Fruit fly (Drosophila melanogaster) whole organism, embryonic: ENCODE results near the gene CG32271.
A peak's percentile ranks its signal among the peaks of the same experiment; 100 is the strongest.

Experiments
- Abd-B ChIP-seq: fragments of 200-800 bp; sonication (Bioruptor generic); optimal IDR thresholded peaks from 2 replicates; lab custom pipeline; 2018; ENCODE audit warnings: missing biosample characterization, mild to moderate bottlenecking, missing genetic modification characterization, moderate library complexity
- CG12391 ChIP-seq: fragments of 200-800 bp; sonication (Bioruptor generic); optimal IDR thresholded peaks from 3 replicates; lab custom pipeline; 2018; ENCODE audit warnings: missing biosample characterization, mild to moderate bottlenecking, missing genetic modification characterization, moderate library complexity
- CG13296 ChIP-seq: fragments of 200-800 bp; sonication (Bioruptor generic); optimal IDR thresholded peaks from 3 replicates; lab custom pipeline; 2018; ENCODE audit warnings: missing biosample characterization, mild to moderate bottlenecking, missing genetic modification characterization
- CG15269 ChIP-seq: fragments of 200-800 bp; sonication (Bioruptor generic); optimal IDR thresholded peaks from 2 replicates; lab custom pipeline; 2018; ENCODE audit warnings: missing biosample characterization, mild to moderate bottlenecking, missing genetic modification characterization, moderate library complexity
- CG17359 ChIP-seq: fragments of 200-800 bp; sonication (Bioruptor generic); optimal IDR thresholded peaks from 3 replicates; lab custom pipeline; 2018; ENCODE audit warnings: missing biosample characterization, mild to moderate bottlenecking, missing genetic modification characterization, moderate library complexity
- CG31365 ChIP-seq: fragments of 200-800 bp; sonication (Bioruptor generic); optimal IDR thresholded peaks from 2 replicates; lab custom pipeline; 2018; ENCODE audit warnings: missing biosample characterization, mild to moderate bottlenecking, missing genetic modification characterization
- CG32767 ChIP-seq: fragments of 200-800 bp; sonication (Bioruptor generic); IDR thresholded peaks from 2 replicates; pipeline ENCODE4 v1.3.6; 2022; ENCODE audit warnings: missing biosample characterization, missing genetic modification characterization
- CG3407 ChIP-seq: fragments of 200-800 bp; sonication (Bioruptor generic); optimal IDR thresholded peaks from 2 replicates; lab custom pipeline; 2018; ENCODE audit warnings: missing biosample characterization, mild to moderate bottlenecking, missing genetic modification characterization
- CG34224 ChIP-seq: fragments of 200-800 bp; sonication (Bioruptor generic); IDR thresholded peaks from 3 replicates; pipeline ENCODE4 v1.3.6; 2022; ENCODE audit warnings: missing biosample characterization, missing genetic modification characterization; ENCODE audit not compliant: partially characterized antibody
- CG3995 ChIP-seq: fragments of 200-800 bp; sonication (Bioruptor generic); optimal IDR thresholded peaks from 3 replicates; lab custom pipeline; 2016; ENCODE audit warnings: missing biosample characterization, missing genetic modification characterization
- CG4360 ChIP-seq: fragments of 200-800 bp; sonication (Bioruptor generic); IDR thresholded peaks from 2 replicates; pipeline ENCODE4 v1.3.6; 2022; ENCODE audit warnings: missing biosample characterization, missing genetic modification characterization
- CG4854 ChIP-seq: fragments of 200-800 bp; sonication (Bioruptor generic); optimal IDR thresholded peaks from 2 replicates; lab custom pipeline; 2016; ENCODE audit warnings: missing biosample characterization, missing genetic modification characterization, inconsistent platforms
- CG7745 ChIP-seq: fragments of 200-800 bp; sonication (Bioruptor generic); optimal IDR thresholded peaks from 2 replicates; lab custom pipeline; 2018; ENCODE audit warnings: missing biosample characterization, mild to moderate bottlenecking, missing genetic modification characterization, moderate library complexity
- CG8290 ChIP-seq, 3 experiments: fragments of 200-800 bp; sonication (Bioruptor generic); optimal IDR thresholded peaks; 2 replicates each; lab custom pipeline; 2016 to 2019; ENCODE audit warnings: missing biosample characterization in 3 of 3, missing genetic modification characterization in 3 of 3, mild to moderate bottlenecking in 2 of 3, moderate library complexity in 1 of 3
- Doc3 ChIP-seq: fragments of 200-800 bp; sonication (Bioruptor generic); IDR thresholded peaks from 3 replicates; pipeline ENCODE4 v1.3.6; 2022; ENCODE audit warnings: missing biosample characterization, missing genetic modification characterization; ENCODE audit not compliant: partially characterized antibody
- E2f1 ChIP-seq: fragments of 200-800 bp; sonication (Bioruptor generic); IDR thresholded peaks from 2 replicates; pipeline ENCODE4 v1.3.6; 2022; ENCODE audit warnings: missing biosample characterization, missing genetic modification characterization
- GATAe ChIP-seq: fragments of 200-800 bp; sonication (Bioruptor generic); conservative IDR thresholded peaks from 2 replicates; pipeline ENCODE4 v1.3.6; 2022; ENCODE audit warnings: missing biosample characterization, missing genetic modification characterization
- HmgZ ChIP-seq: fragments of 200-800 bp; sonication (Bioruptor generic); optimal IDR thresholded peaks from 2 replicates; lab custom pipeline; 2018; ENCODE audit warnings: missing biosample characterization, mild to moderate bottlenecking, missing genetic modification characterization
- Meics ChIP-seq: fragments of 200-800 bp; sonication (Bioruptor generic); optimal IDR thresholded peaks from 2 replicates; lab custom pipeline; 2017; ENCODE audit warnings: missing biosample characterization, mild to moderate bottlenecking, missing genetic modification characterization
- Neu2 ChIP-seq: fragments of 200-800 bp; sonication (Bioruptor generic); optimal IDR thresholded peaks from 3 replicates; lab custom pipeline; 2016; ENCODE audit warnings: missing biosample characterization, missing genetic modification characterization, borderline replicate concordance
- Nf-YC ChIP-seq: fragments of 200-800 bp; optimal IDR thresholded peaks from 3 replicates; lab custom pipeline; 2019; ENCODE audit warnings: missing biosample characterization, mild to moderate bottlenecking, missing genetic modification characterization, moderate library complexity
- Pdp1 ChIP-seq, 2 experiments: fragments of 200-800 bp; sonication (Bioruptor generic); optimal IDR thresholded peaks; 3 replicates each; lab custom pipeline; 2016; ENCODE audit warnings: missing biosample characterization in 2 of 2, missing genetic modification characterization in 2 of 2, mild to moderate bottlenecking in 1 of 2, moderate library complexity in 1 of 2
- Sin3A ChIP-seq: fragments of >200 bp; optimal IDR thresholded peaks from 2 replicates; lab custom pipeline; 2018
- Vsx1 ChIP-seq: fragments of 200-800 bp; sonication (Bioruptor generic); optimal IDR thresholded peaks from 2 replicates; lab custom pipeline; 2017; ENCODE audit warnings: missing biosample characterization, mild to moderate bottlenecking, missing genetic modification characterization, missing genetic modification reagents
- abd-A ChIP-seq: fragments of 200-800 bp; sonication (Bioruptor generic); optimal IDR thresholded peaks from 3 replicates; lab custom pipeline; 2019; ENCODE audit warnings: missing biosample characterization, mild to moderate bottlenecking, missing genetic modification characterization, moderate library complexity
- ase ChIP-seq: fragments of 200-800 bp; sonication (Bioruptor generic); IDR thresholded peaks from 3 replicates; pipeline ENCODE4 v1.3.6; 2022; ENCODE audit warnings: missing biosample characterization, missing genetic modification characterization
- az2 ChIP-seq: fragments of 200-800 bp; sonication (Bioruptor generic); optimal IDR thresholded peaks from 3 replicates; lab custom pipeline; 2016; ENCODE audit warnings: missing biosample characterization, missing genetic modification characterization
- bigmax ChIP-seq: fragments of 200-800 bp; sonication (Bioruptor generic); optimal IDR thresholded peaks from 2 replicates; lab custom pipeline; 2018; ENCODE audit warnings: missing biosample characterization, mild to moderate bottlenecking, missing genetic modification characterization
- chinmo ChIP-seq: fragments of 200-800 bp; sonication (Bioruptor generic); IDR thresholded peaks from 4 replicates; pipeline ENCODE4 v1.3.6; 2022; ENCODE audit warnings: missing biosample characterization, missing genetic modification characterization; ENCODE audit not compliant: partially characterized antibody
- dmrt11E ChIP-seq: fragments of 200-800 bp; sonication (Bioruptor generic); optimal IDR thresholded peaks from 3 replicates; lab custom pipeline; 2018; ENCODE audit warnings: missing biosample characterization, mild to moderate bottlenecking, missing genetic modification characterization, moderate library complexity
- exex ChIP-seq: fragments of 200-800 bp; sonication (Bioruptor generic); optimal IDR thresholded peaks from 4 replicates; lab custom pipeline; 2018; ENCODE audit warnings: missing biosample characterization, mild to moderate bottlenecking, missing genetic modification characterization, moderate library complexity
- fd3F ChIP-seq: fragments of 200-800 bp; sonication (Bioruptor generic); optimal IDR thresholded peaks from 2 replicates; lab custom pipeline; 2018; ENCODE audit warnings: missing biosample characterization, mild to moderate bottlenecking, missing genetic modification characterization, moderate library complexity
- gem ChIP-seq: fragments of 200-800 bp; sonication (Bioruptor generic); optimal IDR thresholded peaks from 2 replicates; lab custom pipeline; 2019; ENCODE audit warnings: missing biosample characterization, mild to moderate bottlenecking, missing genetic modification characterization, moderate library complexity
- grn ChIP-seq: fragments of 200-800 bp; sonication (Bioruptor generic); optimal IDR thresholded peaks from 3 replicates; lab custom pipeline; 2017; ENCODE audit warnings: missing biosample characterization, missing genetic modification characterization
- gt ChIP-seq: fragments of 200-800 bp; sonication (Bioruptor generic); IDR thresholded peaks from 2 replicates; pipeline ENCODE4 v1.3.6; 2022; ENCODE audit warnings: missing biosample characterization, missing genetic modification characterization
- hbn ChIP-seq: fragments of 200-800 bp; sonication (Bioruptor generic); IDR thresholded peaks from 2 replicates; pipeline ENCODE4 v1.3.6; 2022; ENCODE audit warnings: missing biosample characterization, missing genetic modification characterization; ENCODE audit not compliant: partially characterized antibody
- jumu ChIP-seq: fragments of 200-800 bp; sonication (Bioruptor generic); optimal IDR thresholded peaks from 3 replicates; lab custom pipeline; 2016; ENCODE audit warnings: missing biosample characterization, missing genetic modification characterization
- lbe ChIP-seq: fragments of 200-800 bp; sonication (Bioruptor generic); optimal IDR thresholded peaks from 2 replicates; lab custom pipeline; 2016; ENCODE audit warnings: missing biosample characterization, mild to moderate bottlenecking, missing genetic modification characterization
- maf-S ChIP-seq: fragments of 200-800 bp; sonication (Bioruptor generic); optimal IDR thresholded peaks from 2 replicates; lab custom pipeline; 2016; ENCODE audit warnings: missing biosample characterization, missing genetic modification characterization
- mam ChIP-seq: fragments of 200-800 bp; sonication (Bioruptor generic); optimal IDR thresholded peaks from 3 replicates; lab custom pipeline; 2016; ENCODE audit warnings: missing biosample characterization, missing genetic modification characterization
- peb ChIP-seq: fragments of 200-800 bp; sonication (Bioruptor generic); IDR thresholded peaks from 2 replicates; pipeline ENCODE4 v1.3.6; 2022; ENCODE audit warnings: missing biosample characterization, missing genetic modification characterization
- row ChIP-seq: fragments of 200-800 bp; sonication (Bioruptor generic); IDR thresholded peaks from 3 replicates; pipeline ENCODE4 v1.3.6; 2022; ENCODE audit warnings: missing biosample characterization, missing genetic modification characterization
- salm ChIP-seq: fragments of 200-800 bp; sonication (Bioruptor generic); optimal IDR thresholded peaks from 2 replicates; lab custom pipeline; 2018; ENCODE audit warnings: missing biosample characterization, mild to moderate bottlenecking, missing genetic modification characterization
- seq ChIP-seq: fragments of 200-800 bp; sonication (Bioruptor generic); IDR thresholded peaks from 2 replicates; pipeline ENCODE4 v1.3.6; 2022; ENCODE audit warnings: missing biosample characterization, missing genetic modification characterization
- sisA ChIP-seq: fragments of 200-800 bp; sonication (Bioruptor generic); IDR thresholded peaks from 2 replicates; pipeline ENCODE4 v1.3.6; 2022; ENCODE audit warnings: missing biosample characterization, missing genetic modification characterization
- so ChIP-seq: fragments of 200-800 bp; sonication (Bioruptor generic); IDR thresholded peaks from 3 replicates; pipeline ENCODE4 v1.3.6; 2022; ENCODE audit warnings: missing biosample characterization, missing genetic modification characterization
- sug ChIP-seq: fragments of 200-800 bp; optimal IDR thresholded peaks from 2 replicates; lab custom pipeline; 2019; ENCODE audit warnings: missing biosample characterization, mild to moderate bottlenecking, missing genetic modification characterization, moderate library complexity
- zf30C ChIP-seq: fragments of 200-800 bp; sonication (Bioruptor generic); optimal IDR thresholded peaks from 3 replicates; lab custom pipeline; 2018; ENCODE audit warnings: missing biosample characterization, mild to moderate bottlenecking, missing genetic modification characterization

Gene CG32271

dm6 chr3L:3239785-3240596 is 37.0 kb upstream of the CG32271 start:
- no peak for TF ChIP-seq CG3407 (GFP tag; lab: Kevin White, UChicago)
- peak; percentile 51 for TF ChIP-seq grn (GFP tag; lab: Kevin White, UChicago)
- peak; percentile 54 for TF ChIP-seq salm (tag; lab: Kevin White, UChicago)
- TF ChIP-seq Doc3 (GFP tag; lab: Robert Waterston, UW), result no peak
- 0 out of 4 replicates have a peak, but pooled peaks have one; percentile 35 for TF ChIP-seq chinmo
- TF ChIP-seq Vsx1 (GFP tag; lab: Kevin White, UChicago), result no peak
- no peak for TF ChIP-seq CG4854
- no peak for TF ChIP-seq CG13296 (GFP tag; lab: Kevin White, UChicago)
- no peak for TF ChIP-seq seq (GFP tag; lab: Robert Waterston, UW)
- peak; percentile 23 for TF ChIP-seq HmgZ (tag; lab: Kevin White, UChicago)
- peak; percentile 9 for TF ChIP-seq CG17359 (tag; lab: Kevin White, UChicago)
- peak; percentile 22 for TF ChIP-seq CG15269
- TF ChIP-seq Nf-YC (tag; lab: Kevin White, UChicago), result no peak
- TF ChIP-seq exex (tag; lab: Kevin White, UChicago), result peak; percentile 76
- TF ChIP-seq bigmax (GFP tag; lab: Kevin White, UChicago), result no peak
- no peak for TF ChIP-seq maf-S
- TF ChIP-seq jumu (GFP tag; lab: Kevin White, UChicago), result no peak
- no peak for TF ChIP-seq peb (GFP tag; lab: Robert Waterston, UW)
- TF ChIP-seq gt (GFP tag; lab: Robert Waterston, UW), result no peak
- TF ChIP-seq dmrt11E (tag; lab: Kevin White, UChicago), result peak; percentile 14
- TF ChIP-seq CG4360 (GFP tag; lab: Robert Waterston, UW), result 0 out of 2 replicates have a peak, but pooled peaks have one; percentile 29
- 0 out of 2 replicates have a peak, but pooled peaks have one; percentile 2 for TF ChIP-seq hbn (GFP tag; lab: Robert Waterston, UW)
- TF ChIP-seq CG3995 (GFP tag; lab: Kevin White, UChicago), result no peak
- peak; percentile 42; the same call in 1 of the 2 replicates for TF ChIP-seq GATAe (GFP tag; lab: Robert Waterston, UW)
- TF ChIP-seq ase (GFP tag; lab: Robert Waterston, UW), result no peak
- no peak for TF ChIP-seq Abd-B (GFP tag; lab: Kevin White, UChicago)
- no peak for TF ChIP-seq so (GFP tag; lab: Robert Waterston, UW)
- no peak for TF ChIP-seq mam (GFP tag; lab: Kevin White, UChicago)
- TF ChIP-seq CG34224 (GFP tag; lab: Robert Waterston, UW), result no peak
- TF ChIP-seq Sin3A (lab: Kevin White, UChicago), result no peak
- peak; percentile 47 for TF ChIP-seq zf30C (GFP tag; lab: Kevin White, UChicago)
- no peak for TF ChIP-seq abd-A (tag; lab: Kevin White, UChicago)
- TF ChIP-seq CG32767 (GFP tag; lab: Robert Waterston, UW), result no peak
- TF ChIP-seq Neu2 (GFP tag; lab: Kevin White, UChicago), result no peak
- TF ChIP-seq CG31365 (tag; lab: Kevin White, UChicago), result no peak
- peak; percentile 29; the same call in 1 of the 3 replicates for TF ChIP-seq row
- TF ChIP-seq gem (tag; lab: Kevin White, UChicago), result peak; percentile 13
- no peak for TF ChIP-seq sisA (GFP tag; lab: Robert Waterston, UW)
- no peak for TF ChIP-seq CG8290 (GFP tag; optimal IDR thresholded peaks at IDR 0.05; lab: Kevin White, UChicago)
- TF ChIP-seq CG8290 (tag; optimal IDR thresholded peaks at IDR 0.05; lab: Kevin White, UChicago), result peak in 1 of 2 experiments; percentile 51
- peak; percentile 50 for TF ChIP-seq CG7745 (tag; lab: Kevin White, UChicago)
- TF ChIP-seq az2 (GFP tag; lab: Kevin White, UChicago), result peak; percentile 6
- peak; percentile 29 for TF ChIP-seq sug (tag; lab: Kevin White, UChicago)
- peak; percentile 2 for TF ChIP-seq CG12391 (tag; lab: Kevin White, UChicago)
- TF ChIP-seq fd3F (GFP tag; lab: Kevin White, UChicago), result no peak
- TF ChIP-seq Meics (GFP tag; lab: Kevin White, UChicago), result no peak
- TF ChIP-seq E2f1 (GFP tag; lab: Robert Waterston, UW), result 0 out of 2 replicates have a peak, but pooled peaks have one; percentile 2
- TF ChIP-seq lbe (GFP tag; lab: Kevin White, UChicago), result peak; percentile 44
- peak in 1 of 2 experiments; percentile 18 for TF ChIP-seq Pdp1 (GFP tag; optimal IDR thresholded peaks at IDR 0.05; lab: Kevin White, UChicago)
